Fruit fly (Drosophila melanogaster) whole organism, larva: Measurements from ENCODE around the gene mRpS22.

Experiments
- noc ChIP-seq: fragments of 200-800 bp; sonication (Bioruptor generic); optimal IDR thresholded peaks from 3 replicates; lab custom pipeline; 2019; ENCODE audit warnings: missing biosample characterization, mild to moderate bottlenecking, missing genetic modification characterization, moderate library complexity

Gene mRpS22

DNA sequence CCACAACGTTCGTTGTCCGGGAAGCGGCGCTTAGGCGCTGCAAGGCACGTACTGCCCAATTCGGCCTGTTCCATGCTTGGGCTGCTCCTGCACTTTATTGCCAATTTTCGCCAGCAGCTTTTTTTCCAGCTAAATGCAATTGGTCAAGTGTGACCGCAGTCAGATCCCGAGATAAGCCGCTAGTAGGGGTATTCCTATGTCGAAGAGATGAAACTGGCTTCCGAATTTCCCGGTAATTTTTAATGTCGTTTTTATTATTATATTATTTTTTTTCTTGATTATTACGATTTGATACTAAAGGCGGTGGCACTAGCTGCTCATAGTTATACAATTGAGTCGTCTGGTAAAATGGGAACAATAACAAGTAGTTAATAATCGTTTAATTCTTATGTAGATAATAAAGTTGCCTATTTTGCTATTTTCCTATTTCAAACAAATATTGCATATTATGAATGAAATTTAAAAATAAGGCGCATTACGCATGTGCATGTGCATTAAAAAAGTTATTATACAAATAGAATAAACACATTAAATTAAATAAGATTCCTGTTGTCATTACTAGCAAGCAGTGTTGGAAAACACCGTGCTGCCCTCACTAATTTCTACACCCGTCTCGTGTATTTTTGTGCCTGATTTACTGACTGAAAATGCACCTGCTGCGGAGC is at the start of gene mRpS22, which contains the start of gene CG5003:
Gene mRpS22 (plus strand): TSS at position 554 of the 665 bp plus-strand sequence.
Gene CG5003 (minus strand): TSS at position 162 of the 665 bp plus-strand sequence.
- peak; percentile 58 for TF ChIP-seq noc

DNA sequence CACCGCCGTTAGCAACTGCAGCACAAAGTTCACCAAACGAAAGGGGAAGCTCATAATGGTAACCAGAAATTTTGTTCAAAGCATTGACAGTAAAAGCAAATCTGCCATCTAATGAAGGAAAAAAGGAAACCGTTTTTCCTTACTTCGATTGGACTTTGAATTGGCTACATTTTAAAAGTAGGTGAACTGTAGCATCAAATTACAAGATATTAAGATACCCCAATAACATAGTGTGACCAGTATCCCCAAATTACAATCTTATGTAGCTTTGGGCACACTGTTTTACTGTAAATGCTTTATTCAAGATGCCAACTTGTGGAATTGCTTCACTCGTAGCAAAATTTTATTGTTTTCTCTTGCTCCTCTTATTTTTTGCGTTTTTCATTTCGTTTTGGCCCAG is 44.4 kb upstream of the mRpS22 start, which contains the start of gene CG12426:
Gene CG12426 (minus strand): TSS at position 101 of the 400 bp plus-strand sequence.
- no peak for TF ChIP-seq noc

DNA sequence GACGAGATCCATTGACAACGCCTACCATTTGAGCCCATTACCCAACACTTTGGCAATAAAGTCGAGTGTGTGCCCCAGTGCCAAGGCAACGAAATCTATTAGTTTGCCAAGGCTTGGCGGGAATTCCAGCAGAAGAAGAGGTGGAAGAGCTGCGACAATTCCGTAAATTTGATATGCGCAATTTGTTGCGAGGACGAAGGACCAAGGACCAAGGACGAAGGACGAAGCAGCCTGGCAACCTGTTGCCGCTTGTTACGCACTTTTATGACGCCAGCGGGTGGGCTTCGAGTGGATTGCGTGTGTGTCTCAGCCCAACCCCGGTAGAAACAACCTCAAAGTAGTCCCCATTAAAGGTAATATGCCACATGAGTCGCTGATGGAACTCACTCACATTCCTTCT is 28.6 kb upstream of the mRpS22 start:
- no peak for TF ChIP-seq noc

DNA sequence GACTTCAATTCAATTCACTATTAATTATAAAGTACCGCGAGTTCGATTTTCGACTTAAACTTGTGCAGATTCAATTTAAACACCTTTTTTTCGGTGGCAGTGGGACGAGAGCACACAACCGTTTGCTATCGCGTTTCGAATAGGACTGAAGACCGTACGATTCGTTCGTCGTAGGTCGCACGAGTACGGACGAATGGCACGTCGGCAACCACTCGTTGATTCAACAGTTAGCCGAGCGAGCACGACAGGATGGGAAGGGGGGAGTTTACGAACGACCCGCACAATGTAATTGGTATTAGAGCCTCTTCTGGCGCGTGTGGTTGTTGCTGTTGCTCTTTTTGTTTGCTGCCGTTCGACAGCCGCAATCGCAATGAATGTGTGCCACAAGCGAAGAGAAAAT is 11.0 kb upstream of the mRpS22 start, which contains the start of gene CG34353:
Gene CG34353 (minus strand): TSS at position 149 of the 400 bp plus-strand sequence.
- TF ChIP-seq noc = no peak

DNA sequence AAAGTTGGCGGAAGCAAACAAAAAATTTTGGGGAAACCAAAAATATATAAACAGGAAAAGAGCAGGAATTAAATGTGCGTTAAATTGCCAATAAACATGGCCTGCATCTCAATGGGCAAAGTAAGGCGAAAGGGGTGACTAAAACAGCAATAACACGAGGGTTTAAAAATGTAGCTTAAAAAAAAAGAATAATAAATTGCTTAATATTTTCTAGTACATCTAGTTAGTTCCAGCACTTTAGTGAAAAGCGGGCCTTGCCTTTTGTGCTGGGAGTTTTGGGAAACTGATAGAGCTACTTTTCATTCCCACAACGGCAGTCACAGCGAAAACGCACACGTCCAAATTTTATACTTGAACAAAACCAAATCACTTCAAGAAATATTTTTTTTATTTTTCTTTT is 4.6 kb upstream of the mRpS22 start, which contains the start of gene mil:
Gene mil (plus strand): TSS at position 301 of the 400 bp plus-strand sequence.
- TF ChIP-seq noc = no peak

DNA sequence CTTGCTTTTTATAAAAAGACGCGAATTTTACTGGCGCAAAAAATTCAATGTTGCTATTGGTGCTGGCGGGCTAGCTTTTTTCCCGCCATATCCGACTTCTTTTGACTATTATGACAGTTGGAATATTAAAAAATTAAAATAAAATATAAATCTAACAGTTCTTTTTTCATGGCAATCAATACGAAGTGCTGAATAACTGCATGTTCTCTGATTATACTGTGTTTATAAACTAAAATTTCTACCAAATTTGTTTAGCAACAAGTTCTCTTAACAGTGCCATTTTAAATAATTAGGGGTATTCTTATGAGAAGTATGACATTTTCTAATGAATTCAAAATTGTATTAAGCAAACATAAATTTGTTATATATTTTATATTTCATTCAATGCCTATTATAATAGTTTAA is 2.7 kb downstream of the mRpS22 start, which contains the start of gene Boh1:
Gene Boh1 (minus strand): TSS at position 76 of the 405 bp plus-strand sequence.
- TF ChIP-seq noc = peak; percentile 38

DNA sequence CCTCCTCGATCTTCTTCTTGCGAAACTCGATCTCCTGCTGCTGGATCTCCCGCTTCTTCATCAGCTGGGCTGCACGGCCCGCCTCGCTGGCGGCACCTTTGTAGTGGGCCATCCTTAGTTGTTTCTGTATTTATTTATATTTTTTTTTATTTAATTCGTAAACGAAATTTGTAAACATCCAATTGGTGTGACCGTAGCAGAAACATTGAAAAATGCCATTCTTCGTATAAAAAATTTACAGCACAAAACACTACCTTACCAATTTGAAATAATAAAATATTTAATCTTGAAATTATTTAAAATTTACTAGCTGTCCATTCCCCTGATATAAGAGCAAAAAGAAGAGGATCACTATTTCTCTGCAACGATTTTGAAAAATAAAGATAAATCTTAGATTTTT is 4.2 kb downstream of the mRpS22 start, which contains the start of gene CG12259:
Gene CG12259 (minus strand): TSS at position 207 of the 400 bp plus-strand sequence.
- no peak for TF ChIP-seq noc

DNA sequence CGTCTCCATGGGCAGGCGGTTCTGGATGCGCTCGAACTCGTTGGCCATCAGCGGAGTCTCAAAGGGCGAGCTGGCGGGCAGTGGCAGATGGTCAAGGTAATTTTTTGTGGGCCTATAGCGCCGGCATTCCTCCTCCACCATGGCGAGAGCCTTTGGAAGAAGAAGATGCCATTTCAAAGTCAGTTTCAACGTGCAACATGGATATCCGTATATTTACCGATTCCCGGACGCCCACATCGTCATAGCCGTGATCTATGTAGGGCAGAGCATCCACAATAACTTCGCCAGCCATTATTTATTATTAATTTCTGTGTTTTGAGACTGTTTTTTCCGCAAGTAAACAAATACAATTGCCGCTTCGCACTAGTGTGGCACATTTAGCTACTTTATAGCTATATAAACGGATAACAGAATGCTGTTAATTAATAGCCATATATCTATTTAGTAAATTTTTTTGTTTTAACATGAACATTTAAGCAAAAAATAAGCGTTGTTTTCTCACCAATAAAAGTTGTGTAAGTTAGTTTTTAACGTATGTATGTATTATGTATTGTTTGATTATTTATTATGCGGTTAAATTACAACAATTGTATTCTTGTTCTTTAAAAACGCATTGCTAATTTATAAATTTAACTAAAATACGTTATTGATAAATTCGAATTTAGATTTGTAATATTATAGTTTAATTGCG is 5.4 kb downstream of the mRpS22 start, which contains the start of gene BCAS2:
Gene BCAS2 (minus strand): TSS at position 375 of the 691 bp plus-strand sequence.
- no peak for TF ChIP-seq noc

DNA sequence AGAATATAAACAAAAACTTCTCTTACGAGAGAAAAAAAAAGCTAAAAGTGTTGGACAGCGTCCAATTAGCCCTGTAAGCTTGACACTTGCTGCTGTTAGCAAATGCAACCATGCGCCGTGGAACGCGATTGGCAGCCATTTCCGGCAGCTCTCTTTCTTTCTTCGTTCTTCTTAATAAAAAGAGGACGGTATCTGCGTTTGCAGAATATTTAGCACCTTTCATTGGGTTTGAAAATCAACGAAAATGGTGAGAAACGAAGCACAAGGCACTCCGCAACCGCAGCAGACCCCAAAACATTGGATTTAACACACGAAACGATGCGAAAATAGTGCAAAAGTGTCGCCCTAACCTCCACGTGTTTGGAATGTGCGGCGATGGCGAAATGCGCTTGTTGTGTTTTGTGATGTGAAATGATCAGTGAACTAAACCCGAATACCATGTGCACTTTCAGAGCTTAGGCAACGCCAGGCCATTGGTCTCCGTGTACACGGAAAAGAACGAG is 6.0 kb downstream of the mRpS22 start, which contains the start of gene RpL4:
Gene RpL4 (plus strand): TSS at position 149 of the 503 bp plus-strand sequence.
- peak; percentile 44 for TF ChIP-seq noc

DNA sequence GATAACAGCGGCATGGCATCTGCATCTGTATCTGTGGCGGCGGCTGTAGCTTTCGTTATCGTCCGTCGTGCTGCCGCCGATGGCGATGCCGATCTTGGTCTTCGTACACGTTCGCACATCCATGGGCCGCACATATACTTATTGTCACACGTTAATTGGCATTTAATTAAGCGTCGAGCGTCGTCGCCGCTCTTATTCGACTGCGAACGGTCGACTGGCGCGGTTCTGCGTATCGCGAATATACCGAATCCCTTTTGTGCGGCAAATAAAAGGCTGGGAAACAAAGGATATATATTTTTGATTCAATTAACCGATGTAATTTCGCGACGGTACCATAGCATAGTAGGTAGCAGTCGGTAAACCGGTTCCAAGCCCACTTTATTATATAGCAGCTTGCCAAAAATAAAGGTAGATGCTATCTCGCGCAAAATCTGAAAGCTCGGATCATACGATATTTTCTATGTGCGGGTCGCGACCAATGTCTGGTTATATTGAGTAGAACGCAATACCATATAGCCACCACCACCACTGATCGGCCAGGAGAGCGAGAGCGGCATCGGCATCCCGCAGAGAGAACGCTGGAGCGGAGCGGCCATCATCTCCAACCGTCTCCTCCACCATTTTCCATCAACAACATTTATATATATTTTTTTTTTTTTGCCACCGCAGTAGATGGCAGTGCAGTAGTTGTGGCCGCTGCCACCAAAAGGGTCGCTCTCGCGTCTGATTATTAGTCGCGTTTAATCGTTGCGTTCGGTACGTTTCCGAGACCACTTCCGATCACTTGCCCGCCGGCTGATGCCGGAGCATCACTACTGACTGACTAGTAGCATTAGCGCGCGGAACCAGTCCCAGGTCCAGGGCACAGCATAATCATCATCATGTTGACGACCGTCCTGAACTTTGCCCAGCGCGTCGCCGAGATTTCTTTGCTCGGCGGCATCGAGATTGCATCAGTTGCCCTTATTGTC is 8.6 kb downstream of the mRpS22 start, which contains the start of gene mino:
Gene mino (plus strand): TSS at position 192 of the 971 bp plus-strand sequence.
- TF ChIP-seq noc = peak; percentile 69

DNA sequence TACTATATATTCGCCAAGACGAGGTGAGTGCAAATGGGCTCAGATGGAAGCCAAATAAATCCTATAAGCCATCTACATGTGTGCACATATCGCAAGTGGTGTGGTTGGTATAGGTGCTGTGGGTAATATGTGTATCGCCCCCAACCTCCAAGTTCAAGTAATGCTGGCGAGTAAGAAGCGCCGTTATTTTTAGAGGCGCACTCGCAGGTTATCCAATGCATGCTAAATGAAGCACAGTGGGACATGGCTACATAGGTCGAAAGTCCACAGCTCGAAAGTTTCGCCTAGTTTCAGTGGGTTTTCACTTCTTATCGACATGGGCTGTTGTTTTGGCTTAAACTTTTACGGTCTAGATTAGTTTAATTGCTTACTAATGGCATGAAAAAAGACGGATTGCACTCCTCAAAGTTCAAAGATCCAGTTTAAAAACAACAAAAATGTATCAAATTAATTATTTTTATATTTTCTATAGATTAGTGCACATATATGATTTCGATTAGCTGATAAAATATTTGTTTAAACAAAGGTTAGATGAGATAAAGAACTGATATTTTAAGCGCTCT is 9.3 kb downstream of the mRpS22 start:
- TF ChIP-seq noc = no peak

DNA sequence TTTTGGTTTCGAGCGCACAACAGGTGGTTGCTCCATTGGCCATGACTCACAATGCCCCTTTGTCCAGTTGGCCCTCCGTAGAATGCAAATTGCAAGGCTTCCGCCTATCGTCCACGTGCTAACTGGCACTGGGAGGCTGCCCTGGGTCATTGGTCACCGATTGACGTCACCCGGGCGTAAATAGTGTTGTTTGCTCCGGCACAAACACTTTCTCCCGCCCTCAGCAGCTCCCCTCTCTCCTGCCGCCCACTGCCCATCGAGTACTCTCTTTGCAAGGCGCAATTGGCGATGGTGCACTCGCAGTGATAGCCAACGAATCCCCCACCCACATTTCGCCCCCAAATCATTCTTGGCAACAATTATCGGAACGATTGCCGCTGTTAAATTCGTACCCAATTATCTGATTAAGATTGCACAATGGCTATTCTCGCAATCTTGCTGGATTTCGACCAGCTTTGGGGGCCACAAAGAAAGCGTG is 10.1 kb downstream of the mRpS22 start:
- no peak for TF ChIP-seq noc

DNA sequence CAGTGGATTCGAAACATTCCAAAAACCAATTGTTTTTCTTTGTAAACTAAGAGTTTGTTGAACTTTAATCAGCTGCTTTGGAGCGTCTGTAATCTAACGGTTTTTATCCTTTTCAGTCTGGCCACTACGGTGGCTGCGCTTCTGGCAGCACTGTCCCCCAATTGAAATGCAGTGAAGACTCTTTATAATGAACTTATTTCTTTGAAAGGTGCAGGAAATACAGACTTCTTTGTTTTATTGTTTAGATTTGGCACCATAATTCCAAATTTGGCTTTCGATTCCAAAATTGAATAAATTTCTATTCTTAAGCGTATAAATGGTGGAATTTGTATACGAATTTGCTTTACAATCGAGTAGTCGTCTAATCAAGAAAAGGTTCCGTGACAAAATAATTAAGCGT is 11.4 kb downstream of the mRpS22 start, which contains the start of gene nenya:
Gene nenya (minus strand): TSS at position 35 of the 400 bp plus-strand sequence.
- TF ChIP-seq noc = no peak

DNA sequence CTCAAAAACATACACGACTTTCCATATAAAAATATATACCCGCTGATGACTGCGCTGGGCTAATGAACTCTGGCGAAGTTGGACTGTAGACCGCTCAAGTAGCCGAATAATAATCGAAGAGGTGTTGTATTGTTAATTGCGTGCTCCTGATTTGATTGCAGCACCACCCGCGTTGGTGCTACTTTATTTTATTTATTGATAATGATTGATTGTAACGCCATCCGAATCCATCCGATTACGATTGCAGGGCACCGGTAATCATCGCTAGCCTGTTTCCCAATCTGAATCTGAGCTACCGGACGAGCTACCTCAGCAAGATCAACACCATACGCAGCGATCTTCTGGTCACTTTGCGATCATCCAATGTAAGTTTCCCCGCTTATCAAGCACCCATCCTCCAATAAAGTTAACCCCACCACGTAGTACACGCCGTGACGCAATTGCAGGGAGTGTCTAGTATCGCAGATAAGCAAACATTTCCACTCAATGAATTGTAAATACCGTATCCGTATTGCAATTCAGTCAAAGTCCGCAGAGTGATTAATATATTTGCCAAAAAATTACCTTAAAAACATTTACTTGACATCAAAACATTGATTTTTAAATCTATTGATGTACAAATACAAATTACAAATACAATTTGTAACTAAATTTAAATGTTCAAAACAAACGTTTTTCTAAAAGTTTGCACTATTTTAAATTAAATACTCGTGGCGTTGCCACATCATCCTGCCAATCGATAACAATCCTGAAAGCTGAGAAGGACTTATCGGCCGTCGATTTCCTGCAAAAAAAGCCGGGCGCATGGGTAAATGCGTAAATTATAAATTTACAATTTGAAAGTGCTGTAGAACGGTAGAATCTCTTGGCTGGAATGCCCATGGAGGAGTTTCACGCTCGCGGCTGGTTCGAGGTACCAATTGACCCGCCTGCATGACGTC is 12.5 kb downstream of the mRpS22 start:
- TF ChIP-seq noc = no peak
